Worm (Caenorhabditis elegans) whole organism, young adult: ENCODE measurements around the gene F43G6.4.

Source experiments
- him-1 ChIP-seq: sonication (generic microtip); optimal IDR thresholded peaks from 2 replicates; lab custom pipeline; 2016; ENCODE audit warnings: missing genotype, missing genetic modification reagents, missing genetic modification characterization, missing compliant biosample characterization
- snpc-4 ChIP-seq, 5 experiments: fragments of 150-350 bp in 1 of 5; sonication (generic microtip) in 4 of 5; optimal IDR thresholded peaks; 2 replicates each; lab custom pipeline; 2014 to 2018; ENCODE audit warnings: missing genetic modification characterization in 5 of 5, missing biosample characterization in 3 of 5, antibody characterized with exemption in 2 of 5, mild to moderate bottlenecking in 2 of 5, missing compliant biosample characterization in 2 of 5, missing genotype in 2 of 5, moderate library complexity in 2 of 5, missing genetic modification reagents in 1 of 5

- TF ChIP-seq him-1 (no peak), snpc-4 (GFP tag; optimal IDR thresholded peaks at IDR 0.05; lab: Kevin White, UChicago) (no peak), snpc-4 (tag; optimal IDR thresholded peaks at IDR 0.05; lab: Kevin White, UChicago) (no peak)
These were observed 40.0 kb downstream of the F43G6.4 start for ce11 chrII:11830601-11831000.
